Worm (Caenorhabditis elegans) whole organism, L1 larva: Measurements from ENCODE around the gene B0034.2.
A peak's percentile ranks its signal among the peaks of the same experiment; 100 is the strongest.

Experiments used
- C04F5.9 ChIP-seq: sonication (generic microtip); optimal IDR thresholded peaks from 2 replicates; lab custom pipeline; 2016; ENCODE audit warnings: missing genetic modification characterization, missing compliant biosample characterization
- C16A3.4 ChIP-seq: fragments of 150-350 bp; optimal IDR thresholded peaks from 2 replicates; lab custom pipeline; 2014; ENCODE audit warnings: missing biosample characterization, missing genetic modification characterization
- C34B4.2 ChIP-seq: sonication (generic microtip); optimal IDR thresholded peaks from 2 replicates; lab custom pipeline; 2017; ENCODE audit warnings: mild to moderate bottlenecking, missing genetic modification characterization, missing compliant biosample characterization
- blmp-1 ChIP-seq: fragments of 150-350 bp; optimal IDR thresholded peaks from 2 replicates; lab custom pipeline; 2014; ENCODE audit warnings: missing biosample characterization, missing genetic modification characterization
- ceh-63 ChIP-seq: fragments of 200-800 bp; sonication (Bioruptor generic); optimal IDR thresholded peaks from 2 replicates; lab custom pipeline; 2018; ENCODE audit warnings: mild to moderate bottlenecking, missing genetic modification characterization, missing compliant biosample characterization
- ceh-8 ChIP-seq: fragments of 200-800 bp; sonication (Bioruptor generic); optimal IDR thresholded peaks from 2 replicates; lab custom pipeline; 2018; ENCODE audit warnings: mild to moderate bottlenecking, missing genetic modification characterization, moderate library complexity, missing compliant biosample characterization
- dsc-1 ChIP-seq: sonication (generic microtip); optimal IDR thresholded peaks from 2 replicates; lab custom pipeline; 2016; ENCODE audit warnings: mild to moderate bottlenecking, missing genetic modification characterization, missing compliant biosample characterization
- efl-1 ChIP-seq, 4 experiments: fragments of 150-350 bp; optimal IDR thresholded peaks in 3 of 4; peaks in 1 of 4; 1 replicate in 1 of 4; 2 replicates in 3 of 4; lab custom pipeline; 2014; ENCODE audit warnings: missing biosample characterization in 2 of 4, missing genetic modification characterization in 2 of 4, missing genetic modification reagents in 2 of 4
- egl-13 ChIP-seq: sonication (generic microtip); optimal IDR thresholded peaks from 2 replicates; lab custom pipeline; 2016; ENCODE audit warnings: missing genotype, missing genetic modification reagents, missing genetic modification characterization, missing compliant biosample characterization
- elt-3 ChIP-seq, 6 experiments: fragments of 150-350 bp in 1 of 6; sonication (generic microtip); optimal IDR thresholded peaks; 2 replicates each; lab custom pipeline; 2017 to 2018; ENCODE audit warnings: missing biosample characterization in 6 of 6, missing genetic modification characterization in 6 of 6, inconsistent platforms in 1 of 6
- fkh-10 ChIP-seq: sonication (generic microtip); optimal IDR thresholded peaks from 2 replicates; lab custom pipeline; 2017; ENCODE audit warnings: missing biosample characterization, missing genetic modification reagents, missing genetic modification characterization
- fkh-8 ChIP-seq: sonication (generic microtip); optimal IDR thresholded peaks from 2 replicates; lab custom pipeline; 2016; ENCODE audit warnings: mild to moderate bottlenecking, missing genetic modification characterization, missing compliant biosample characterization
- irx-1 ChIP-seq: sonication (generic microtip); optimal IDR thresholded peaks from 2 replicates; lab custom pipeline; 2016; ENCODE audit warnings: missing genetic modification characterization, missing compliant biosample characterization
- lin-13 ChIP-seq: fragments of 150-350 bp; optimal IDR thresholded peaks from 2 replicates; lab custom pipeline; 2014; ENCODE audit warnings: missing biosample characterization, missing genetic modification reagents, missing genetic modification characterization
- lin-14 ChIP-seq: fragments of 200-800 bp; sonication (Bioruptor generic); optimal IDR thresholded peaks from 2 replicates; lab custom pipeline; 2018; ENCODE audit warnings: mild to moderate bottlenecking, missing genetic modification characterization, moderate library complexity, missing compliant biosample characterization
- lsy-2 ChIP-seq, 2 experiments: fragments of 150-350 bp; optimal IDR thresholded peaks; 2 replicates each; lab custom pipeline; 2014; ENCODE audit warnings: missing biosample characterization in 2 of 2, missing genetic modification characterization in 2 of 2
- mep-1 ChIP-seq: fragments of 150-350 bp; optimal IDR thresholded peaks from 2 replicates; lab custom pipeline; 2014; ENCODE audit warnings: missing biosample characterization, missing genetic modification characterization
- nhr-11 ChIP-seq: fragments of 150-350 bp; optimal IDR thresholded peaks from 2 replicates; lab custom pipeline; 2014; ENCODE audit warnings: missing biosample characterization, missing genetic modification characterization
- nhr-20 ChIP-seq: sonication (generic microtip); optimal IDR thresholded peaks from 2 replicates; lab custom pipeline; 2016; ENCODE audit warnings: mild to moderate bottlenecking, missing genetic modification characterization, missing compliant biosample characterization
- nhr-28 ChIP-seq: fragments of 150-350 bp; optimal IDR thresholded peaks from 2 replicates; lab custom pipeline; 2014; ENCODE audit warnings: missing biosample characterization, missing genetic modification characterization
- nhr-47 ChIP-seq: sonication (generic microtip); optimal IDR thresholded peaks from 2 replicates; lab custom pipeline; 2016; ENCODE audit warnings: mild to moderate bottlenecking, missing genetic modification characterization, moderate library complexity, missing compliant biosample characterization
- nhr-71 ChIP-seq: sonication (generic microtip); optimal IDR thresholded peaks from 2 replicates; lab custom pipeline; 2016; ENCODE audit warnings: mild to moderate bottlenecking, missing genetic modification characterization, moderate library complexity, missing compliant biosample characterization
- nhr-76 ChIP-seq: sonication (generic microtip); optimal IDR thresholded peaks from 2 replicates; lab custom pipeline; 2017; ENCODE audit warnings: missing biosample characterization, missing genetic modification characterization
- pag-3 ChIP-seq: sonication (generic microtip); optimal IDR thresholded peaks from 2 replicates; lab custom pipeline; 2017; ENCODE audit warnings: missing genetic modification characterization, mild to moderate bottlenecking, missing compliant biosample characterization, antibody characterized with exemption, borderline replicate concordance; ENCODE audit not compliant: insufficient read depth
- pax-3 ChIP-seq: fragments of 200-800 bp; sonication (Bioruptor generic); optimal IDR thresholded peaks from 2 replicates; lab custom pipeline; 2018; ENCODE audit warnings: mild to moderate bottlenecking, missing genetic modification characterization, moderate library complexity, missing compliant biosample characterization
- skn-1 ChIP-seq: fragments of 150-350 bp; optimal IDR thresholded peaks from 2 replicates; lab custom pipeline; 2014; ENCODE audit warnings: missing biosample characterization, missing genetic modification characterization
- sox-4 ChIP-seq: sonication (generic microtip); optimal IDR thresholded peaks from 2 replicates; lab custom pipeline; 2016; ENCODE audit warnings: missing genetic modification characterization, missing compliant biosample characterization
- sptf-1 ChIP-seq: fragments of 150-350 bp; optimal IDR thresholded peaks from 2 replicates; lab custom pipeline; 2014; ENCODE audit warnings: missing biosample characterization, missing genetic modification characterization
- swsn-7 ChIP-seq: sonication (generic microtip); optimal IDR thresholded peaks from 2 replicates; lab custom pipeline; 2016; ENCODE audit warnings: missing genetic modification characterization, missing compliant biosample characterization
- tlp-1 ChIP-seq: fragments of 150-350 bp; optimal IDR thresholded peaks from 2 replicates; lab custom pipeline; 2014; ENCODE audit warnings: missing biosample characterization, missing genetic modification characterization
- unc-86 ChIP-seq: sonication (generic microtip); optimal IDR thresholded peaks from 2 replicates; lab custom pipeline; 2016; ENCODE audit warnings: missing genetic modification characterization, missing compliant biosample characterization
- ztf-4 ChIP-seq: fragments of 150-350 bp; optimal IDR thresholded peaks from 2 replicates; lab custom pipeline; 2014; ENCODE audit warnings: missing biosample characterization, missing genetic modification characterization

B0034.2 gene

DNA sequence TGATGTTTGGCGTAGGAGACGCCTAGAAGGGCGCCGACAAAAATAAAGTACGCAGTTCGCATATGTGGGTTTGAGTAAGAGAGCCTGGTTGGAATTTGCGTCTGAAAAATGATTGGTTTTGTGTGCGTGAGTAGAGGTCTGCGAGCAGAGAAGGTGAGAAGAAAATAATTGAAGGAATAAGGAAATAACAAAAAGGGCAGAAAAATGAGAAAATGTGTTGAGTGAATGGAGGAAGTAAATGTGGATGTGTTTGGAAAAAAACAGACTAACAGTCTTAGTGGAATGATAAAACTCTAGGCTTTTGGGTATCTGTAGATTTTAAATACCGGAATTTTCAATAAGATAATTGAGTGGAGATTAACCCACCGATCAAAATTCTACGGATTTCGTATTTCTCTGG, 12.4 kb upstream of the B0034.2 start, which contains the start of gene casy-1:
TSS of gene casy-1 (minus strand) at position 101 of the 400 bp plus-strand sequence.
- TF ChIP-seq nhr-20 (tag; lab: Kevin White, UChicago) (no peak), fkh-8 (tag; lab: Kevin White, UChicago) (no peak), pax-3 (tag; lab: Kevin White, UChicago) (no peak), nhr-76 (tag; lab: Kevin White, UChicago) (no peak), lsy-2 (tag; optimal IDR thresholded peaks at IDR 0.05; lab: Kevin White, UChicago) (no peak), pag-3 (tag; lab: Kevin White, UChicago) (no peak), C04F5.9 (tag; lab: Kevin White, UChicago) (no peak), nhr-11 (tag; lab: Kevin White, UChicago) (no peak)
- TF ChIP-seq, all 84 proteins: peak for 0

DNA sequence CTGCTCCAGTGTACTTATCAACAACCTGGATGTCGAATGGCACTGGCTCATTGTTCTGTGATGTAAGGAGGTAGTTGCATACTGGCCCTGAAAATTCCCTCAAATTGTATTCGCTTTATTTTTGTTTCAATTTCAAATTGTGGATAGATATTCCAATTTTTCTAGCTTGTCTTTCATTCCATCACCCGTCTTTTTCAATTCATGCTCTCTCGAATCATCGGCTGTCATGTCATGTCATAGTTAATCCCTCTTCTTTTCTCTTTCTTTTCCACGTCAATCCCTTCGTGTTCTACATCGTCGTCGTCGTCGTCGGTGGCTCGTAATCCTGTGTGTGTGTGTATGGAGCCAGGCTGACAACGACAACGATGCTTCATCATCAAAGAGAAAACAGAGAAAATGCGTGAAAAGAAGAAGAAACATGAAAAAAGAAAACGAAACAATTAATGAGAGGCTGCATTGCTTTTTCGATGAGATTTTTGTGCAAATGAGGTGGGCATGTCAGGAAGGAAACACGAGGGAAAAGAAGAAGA, 11.5 kb upstream of the B0034.2 start:
- peak; percentile 40 for TF ChIP-seq nhr-71 (tag; lab: Kevin White, UChicago)
- TF ChIP-seq egl-13 (tag; lab: Kevin White, UChicago) = peak; percentile 40
- TF ChIP-seq nhr-76 (tag; lab: Kevin White, UChicago) = no peak
- no peak for TF ChIP-seq lin-13 (GFP tag; lab: Kevin White, UChicago)
- peak; percentile 4 for TF ChIP-seq fkh-8 (tag; lab: Kevin White, UChicago)
- peak; percentile 45 for TF ChIP-seq unc-86
- peak; percentile 2 for TF ChIP-seq pax-3 (tag; lab: Kevin White, UChicago)
- TF ChIP-seq lin-14 (GFP tag; lab: Kevin White, UChicago) = peak; percentile 74
- TF ChIP-seq lsy-2 (tag; optimal IDR thresholded peaks at IDR 0.05; lab: Kevin White, UChicago) = peak in 1 of 2 experiments; percentile 29
- peak; percentile 4 for TF ChIP-seq sox-4 (tag; lab: Kevin White, UChicago)
- TF ChIP-seq ztf-4 (tag; lab: Kevin White, UChicago) = peak; percentile 20
- peak; percentile 78 for TF ChIP-seq dsc-1 (tag; lab: Kevin White, UChicago)
- TF ChIP-seq fkh-10 (GFP tag; lab: Kevin White, UChicago) = peak; percentile 6
- TF ChIP-seq nhr-47 (tag; lab: Kevin White, UChicago) = no peak
- TF ChIP-seq skn-1 (tag; lab: Kevin White, UChicago) = no peak

DNA sequence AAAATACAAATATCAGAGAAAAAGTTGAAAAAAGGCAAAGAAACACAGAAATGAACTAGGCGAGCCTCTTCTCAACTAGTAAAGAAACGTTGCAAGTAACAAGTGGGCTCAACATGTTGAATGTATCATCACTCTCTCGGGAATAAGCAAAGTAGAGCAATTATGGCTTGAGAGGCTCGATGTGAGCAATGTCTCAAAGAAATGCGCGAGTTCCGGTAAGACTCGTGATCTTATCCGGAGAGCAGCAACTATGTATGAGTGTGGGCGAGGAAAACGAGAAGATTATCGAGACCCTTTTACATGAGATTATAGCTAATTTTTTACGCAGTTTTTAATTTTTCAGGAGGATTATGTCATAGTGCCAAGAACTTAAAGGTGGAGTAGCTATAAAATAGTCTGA, 8.0 kb upstream of the B0034.2 start:
- TF ChIP-seq ceh-8 (GFP tag; lab: Kevin White, UChicago) (peak; percentile 28), swsn-7 (tag; lab: Kevin White, UChicago) (peak; percentile 11), blmp-1 (tag; lab: Kevin White, UChicago) (no peak), dsc-1 (tag; lab: Kevin White, UChicago) (peak; percentile 73), fkh-8 (tag; lab: Kevin White, UChicago) (peak; percentile 38), ceh-63 (no peak), nhr-11 (tag; lab: Kevin White, UChicago) (no peak), lsy-2 (tag; optimal IDR thresholded peaks at IDR 0.05; lab: Kevin White, UChicago) (peak in 1 of 2 experiments; percentile 27), unc-86 (peak; percentile 28), C16A3.4 (tag; lab: Kevin White, UChicago) (no peak), nhr-47 (tag; lab: Kevin White, UChicago) (peak; percentile 57), lin-14 (GFP tag; lab: Kevin White, UChicago) (peak; percentile 64)

DNA sequence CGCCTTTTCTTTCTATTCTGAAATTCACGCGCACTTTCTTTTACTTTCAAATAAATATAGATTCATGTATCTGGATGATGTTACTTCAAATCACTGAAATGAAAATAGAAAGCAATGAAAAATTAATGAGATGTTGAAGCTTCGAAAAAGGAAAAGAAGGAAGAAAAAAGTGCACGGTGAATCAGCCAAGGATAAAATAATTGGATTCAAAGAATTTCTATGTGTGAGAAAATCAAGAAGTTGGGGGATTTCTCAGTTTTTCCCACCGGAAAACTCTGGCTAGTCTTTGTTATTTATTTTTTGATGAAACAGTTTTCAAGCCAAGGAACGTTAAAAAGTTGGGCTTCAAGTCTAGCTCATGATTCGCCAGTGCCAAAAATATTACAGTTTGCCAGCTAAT, 7.6 kb upstream of the B0034.2 start:
- TF ChIP-seq sox-4 (tag; lab: Kevin White, UChicago) = no peak
- TF ChIP-seq egl-13 (tag; lab: Kevin White, UChicago) = peak; percentile 22
- no peak for TF ChIP-seq efl-1 (optimal IDR thresholded peaks at IDR 0.05; lab: Kevin White, UChicago)
- TF ChIP-seq efl-1 (GFP tag; optimal IDR thresholded peaks at IDR 0.05 in 1 of 2; lab: Kevin White, UChicago) = no peak
- no peak for TF ChIP-seq elt-3 (tag; optimal IDR thresholded peaks at IDR 0.05; lab: Kevin White, UChicago)
- TF ChIP-seq nhr-71 (tag; lab: Kevin White, UChicago) = peak; percentile 6
- no peak for TF ChIP-seq mep-1 (tag; lab: Kevin White, UChicago)
- TF ChIP-seq sptf-1 = no peak
- no peak for TF ChIP-seq irx-1
- TF ChIP-seq dsc-1 (tag; lab: Kevin White, UChicago) = peak; percentile 20

- TF ChIP-seq swsn-7 (tag; lab: Kevin White, UChicago) (no peak), ceh-63 (peak; percentile 31), nhr-28 (tag; lab: Kevin White, UChicago) (no peak), C34B4.2 (tag; lab: Kevin White, UChicago) (no peak), lin-14 (GFP tag; lab: Kevin White, UChicago) (peak; percentile 55), fkh-10 (GFP tag; lab: Kevin White, UChicago) (peak; percentile 13), tlp-1 (tag; lab: Kevin White, UChicago) (no peak), dsc-1 (tag; lab: Kevin White, UChicago) (peak; percentile 72), nhr-47 (tag; lab: Kevin White, UChicago) (peak; percentile 28)
Observed at ce11 chrII:5950657-5951056, 6.5 kb upstream of the B0034.2 start.
